Fruit fly (Drosophila melanogaster) whole organism, embryonic: ENCODE data around the gene Cdk5alpha.

Experiments
- Antp ChIP-seq: fragments of 200-800 bp; sonication (Bioruptor generic); optimal IDR thresholded peaks from 3 replicates; lab custom pipeline; 2016; ENCODE audit warnings: missing biosample characterization, missing genetic modification characterization
- Atf3 ChIP-seq: fragments of 200-800 bp; sonication (Bioruptor generic); optimal IDR thresholded peaks from 3 replicates; lab custom pipeline; 2016; ENCODE audit warnings: missing biosample characterization, missing genetic modification characterization
- B-H1 ChIP-seq: fragments of 200-800 bp; sonication (Bioruptor generic); IDR thresholded peaks from 3 replicates; pipeline ENCODE4 v1.3.6; 2022; ENCODE audit warnings: missing biosample characterization, missing genetic modification characterization
- Bdp1 ChIP-seq: fragments of 200-800 bp; sonication (Bioruptor generic); optimal IDR thresholded peaks from 3 replicates; lab custom pipeline; 2016; ENCODE audit warnings: missing biosample characterization, missing genetic modification characterization
- C15 ChIP-seq: fragments of 200-800 bp; sonication (Bioruptor generic); IDR thresholded peaks from 3 replicates; pipeline ENCODE4 v1.3.6; 2022; ENCODE audit warnings: missing biosample characterization, missing genetic modification characterization
- CG10543 ChIP-seq: fragments of 200-800 bp; sonication (Bioruptor generic); optimal IDR thresholded peaks from 3 replicates; lab custom pipeline; 2017; ENCODE audit warnings: missing biosample characterization, mild to moderate bottlenecking, missing genetic modification characterization, moderate library complexity
- CG11093 ChIP-seq: fragments of 200-800 bp; sonication (Bioruptor generic); IDR thresholded peaks from 3 replicates; pipeline ENCODE4 v1.3.6; 2022; ENCODE audit warnings: missing biosample characterization, missing genetic modification characterization
- CG12391 ChIP-seq: fragments of 200-800 bp; sonication (Bioruptor generic); optimal IDR thresholded peaks from 3 replicates; lab custom pipeline; 2018; ENCODE audit warnings: missing biosample characterization, mild to moderate bottlenecking, missing genetic modification characterization, moderate library complexity
- CG12744 ChIP-seq: fragments of 200-800 bp; sonication (Bioruptor generic); optimal IDR thresholded peaks from 2 replicates; lab custom pipeline; 2016; ENCODE audit warnings: missing biosample characterization, missing genetic modification characterization
- CG13123 ChIP-seq: fragments of 200-800 bp; sonication (Bioruptor generic); optimal IDR thresholded peaks from 2 replicates; lab custom pipeline; 2016; ENCODE audit warnings: missing biosample characterization, missing genetic modification characterization
- CG13296 ChIP-seq: fragments of 200-800 bp; sonication (Bioruptor generic); optimal IDR thresholded peaks from 3 replicates; lab custom pipeline; 2018; ENCODE audit warnings: missing biosample characterization, mild to moderate bottlenecking, missing genetic modification characterization
- CG1529 ChIP-seq: fragments of 200-800 bp; sonication (Bioruptor generic); optimal IDR thresholded peaks from 3 replicates; lab custom pipeline; 2018; ENCODE audit warnings: missing biosample characterization, missing genetic modification characterization
- CG15601 ChIP-seq: fragments of 200-800 bp; sonication (Bioruptor generic); optimal IDR thresholded peaks from 3 replicates; lab custom pipeline; 2019; ENCODE audit warnings: missing biosample characterization, mild to moderate bottlenecking, missing genetic modification characterization, moderate library complexity
- CG1602 ChIP-seq: fragments of 200-800 bp; sonication (Bioruptor generic); optimal IDR thresholded peaks from 3 replicates; lab custom pipeline; 2016; ENCODE audit warnings: missing biosample characterization, missing genetic modification characterization
- CG17385 ChIP-seq: fragments of 200-800 bp; sonication (Bioruptor generic); optimal IDR thresholded peaks from 3 replicates; lab custom pipeline; 2018; ENCODE audit warnings: missing biosample characterization, mild to moderate bottlenecking, missing genetic modification characterization
- CG18476 ChIP-seq: fragments of 200-800 bp; sonication (Bioruptor generic); optimal IDR thresholded peaks from 2 replicates; lab custom pipeline; 2016; ENCODE audit warnings: missing biosample characterization, mild to moderate bottlenecking, missing genetic modification characterization
- CG2116 ChIP-seq: fragments of 200-800 bp; sonication (Bioruptor generic); optimal IDR thresholded peaks from 3 replicates; lab custom pipeline; 2018; ENCODE audit warnings: missing biosample characterization, mild to moderate bottlenecking, missing genetic modification characterization
- CG2120 ChIP-seq: fragments of 200-800 bp; sonication (Bioruptor generic); optimal IDR thresholded peaks from 3 replicates; lab custom pipeline; 2016; ENCODE audit warnings: missing biosample characterization, missing genetic modification characterization
- CG2129 ChIP-seq: fragments of 200-800 bp; sonication (Bioruptor generic); IDR thresholded peaks from 2 replicates; pipeline ENCODE4 v1.3.6; 2022; ENCODE audit warnings: missing biosample characterization, missing genetic modification characterization; ENCODE audit not compliant: partially characterized antibody
- CG2202 ChIP-seq: fragments of 200-800 bp; sonication (Bioruptor generic); optimal IDR thresholded peaks from 2 replicates; lab custom pipeline; 2018; ENCODE audit warnings: missing biosample characterization, mild to moderate bottlenecking, missing genetic modification characterization
- CG31365 ChIP-seq: fragments of 200-800 bp; sonication (Bioruptor generic); optimal IDR thresholded peaks from 2 replicates; lab custom pipeline; 2018; ENCODE audit warnings: missing biosample characterization, mild to moderate bottlenecking, missing genetic modification characterization
- CG4404 ChIP-seq: fragments of 200-800 bp; sonication (Bioruptor generic); IDR thresholded peaks from 2 replicates; pipeline ENCODE4 v1.3.6; 2022; ENCODE audit warnings: missing biosample characterization, missing genetic modification characterization
- CG6683 ChIP-seq: fragments of 200-800 bp; sonication (Bioruptor generic); optimal IDR thresholded peaks from 2 replicates; lab custom pipeline; 2017; ENCODE audit warnings: missing biosample characterization, mild to moderate bottlenecking, missing genetic modification characterization, missing genetic modification reagents
- CG7271 ChIP-seq: fragments of 200-800 bp; sonication (Bioruptor generic); optimal IDR thresholded peaks from 2 replicates; lab custom pipeline; 2018; ENCODE audit warnings: missing biosample characterization, mild to moderate bottlenecking, missing genetic modification characterization, moderate library complexity
- D19A ChIP-seq: fragments of 200-800 bp; optimal IDR thresholded peaks from 3 replicates; lab custom pipeline; 2019; ENCODE audit warnings: missing biosample characterization, mild to moderate bottlenecking, missing genetic modification characterization, moderate library complexity
- Fer3 ChIP-seq: fragments of 200-800 bp; sonication (Bioruptor generic); optimal IDR thresholded peaks from 2 replicates; lab custom pipeline; 2018; ENCODE audit warnings: missing biosample characterization, mild to moderate bottlenecking, missing genetic modification characterization, moderate library complexity
- Lim3 ChIP-seq: fragments of 200-800 bp; sonication (Bioruptor generic); IDR thresholded peaks from 2 replicates; pipeline ENCODE4 v1.3.6; 2022; ENCODE audit warnings: missing biosample characterization, missing genetic modification characterization
- Oli ChIP-seq: fragments of 200-800 bp; sonication (Bioruptor generic); optimal IDR thresholded peaks from 2 replicates; lab custom pipeline; 2018; ENCODE audit warnings: missing biosample characterization, mild to moderate bottlenecking, missing genetic modification characterization, moderate library complexity
- Xbp1 ChIP-seq: fragments of 200-800 bp; sonication (Bioruptor generic); optimal IDR thresholded peaks from 3 replicates; lab custom pipeline; 2016; ENCODE audit warnings: missing biosample characterization, mild to moderate bottlenecking, missing genetic modification characterization
- YL-1 ChIP-seq: fragments of 200-800 bp; sonication (Bioruptor generic); optimal IDR thresholded peaks from 3 replicates; lab custom pipeline; 2017; ENCODE audit warnings: missing biosample characterization, mild to moderate bottlenecking, missing genetic modification characterization
- ab ChIP-seq: fragments of 200-800 bp; sonication (Bioruptor generic); optimal IDR thresholded peaks from 2 replicates; lab custom pipeline; 2016; ENCODE audit warnings: missing biosample characterization, missing genetic modification characterization
- abd-A ChIP-seq: fragments of 200-800 bp; sonication (Bioruptor generic); optimal IDR thresholded peaks from 3 replicates; lab custom pipeline; 2019; ENCODE audit warnings: missing biosample characterization, mild to moderate bottlenecking, missing genetic modification characterization, moderate library complexity
- ap ChIP-seq: fragments of 200-800 bp; sonication (Bioruptor generic); IDR thresholded peaks from 2 replicates; pipeline ENCODE4 v1.3.6; 2022; ENCODE audit warnings: missing biosample characterization, missing genetic modification characterization
- ara ChIP-seq: fragments of 200-800 bp; sonication (Bioruptor generic); IDR thresholded peaks from 2 replicates; pipeline ENCODE4 v1.3.6; 2022; ENCODE audit warnings: missing biosample characterization, missing genetic modification characterization
- az2 ChIP-seq: fragments of 200-800 bp; sonication (Bioruptor generic); optimal IDR thresholded peaks from 3 replicates; lab custom pipeline; 2016; ENCODE audit warnings: missing biosample characterization, missing genetic modification characterization
- chinmo ChIP-seq: fragments of 200-800 bp; sonication (Bioruptor generic); IDR thresholded peaks from 4 replicates; pipeline ENCODE4 v1.3.6; 2022; ENCODE audit warnings: missing biosample characterization, missing genetic modification characterization; ENCODE audit not compliant: partially characterized antibody
- corto ChIP-seq: fragments of 200-800 bp; sonication (Bioruptor generic); optimal IDR thresholded peaks from 2 replicates; lab custom pipeline; 2016; ENCODE audit warnings: missing biosample characterization, mild to moderate bottlenecking, missing genetic modification characterization, moderate library complexity
- crol ChIP-seq: fragments of 200-800 bp; sonication (Bioruptor generic); IDR thresholded peaks from 2 replicates; pipeline ENCODE4 v1.3.6; 2022; ENCODE audit warnings: missing biosample characterization, missing genetic modification characterization
- dimm ChIP-seq: fragments of 200-800 bp; sonication (Bioruptor generic); IDR thresholded peaks from 2 replicates; pipeline ENCODE4 v1.3.6; 2022; ENCODE audit warnings: missing biosample characterization, missing genetic modification characterization
- gcm2 ChIP-seq: fragments of 200-800 bp; sonication (Bioruptor generic); optimal IDR thresholded peaks from 2 replicates; lab custom pipeline; 2016; ENCODE audit warnings: missing biosample characterization, missing genetic modification characterization
- grn ChIP-seq: fragments of 200-800 bp; sonication (Bioruptor generic); optimal IDR thresholded peaks from 3 replicates; lab custom pipeline; 2017; ENCODE audit warnings: missing biosample characterization, missing genetic modification characterization
- ken ChIP-seq: fragments of 200-800 bp; sonication (Bioruptor generic); IDR thresholded peaks from 3 replicates; pipeline ENCODE4 v1.3.6; 2022; ENCODE audit warnings: missing biosample characterization, missing genetic modification characterization
- mam ChIP-seq: fragments of 200-800 bp; sonication (Bioruptor generic); optimal IDR thresholded peaks from 3 replicates; lab custom pipeline; 2016; ENCODE audit warnings: missing biosample characterization, missing genetic modification characterization
- mirr ChIP-seq: fragments of 200-800 bp; sonication (Bioruptor generic); optimal IDR thresholded peaks from 3 replicates; lab custom pipeline; 2018; ENCODE audit warnings: missing biosample characterization, mild to moderate bottlenecking, missing genetic modification characterization
- nerfin-2 ChIP-seq: fragments of 200-800 bp; sonication (Bioruptor generic); IDR thresholded peaks from 2 replicates; pipeline ENCODE4 v1.3.6; 2022; ENCODE audit warnings: missing biosample characterization, missing genetic modification characterization; ENCODE audit not compliant: partially characterized antibody
- nom ChIP-seq: fragments of 200-800 bp; sonication (Bioruptor generic); optimal IDR thresholded peaks from 2 replicates; lab custom pipeline; 2017; ENCODE audit warnings: missing biosample characterization, missing genetic modification characterization, mild to moderate bottlenecking, moderate library complexity, missing genetic modification reagents
- schlank ChIP-seq: fragments of 200-800 bp; sonication (Bioruptor generic); optimal IDR thresholded peaks from 2 replicates; lab custom pipeline; 2018; ENCODE audit warnings: missing biosample characterization, mild to moderate bottlenecking, missing genetic modification characterization
- slbo ChIP-seq: fragments of 200-800 bp; sonication (Bioruptor generic); IDR thresholded peaks from 2 replicates; pipeline ENCODE4 v1.3.6; 2022; ENCODE audit warnings: missing biosample characterization, missing genetic modification characterization
- stwl ChIP-seq: fragments of 200-800 bp; sonication (Bioruptor generic); optimal IDR thresholded peaks from 3 replicates; lab custom pipeline; 2018; ENCODE audit warnings: missing biosample characterization, mild to moderate bottlenecking, missing genetic modification characterization, moderate library complexity
- tna ChIP-seq: fragments of 200-800 bp; sonication (Bioruptor generic); IDR thresholded peaks from 2 replicates; pipeline ENCODE4 v1.3.6; 2022; ENCODE audit warnings: missing biosample characterization, missing genetic modification characterization; ENCODE audit not compliant: partially characterized antibody
- trh ChIP-seq: fragments of 200-800 bp; sonication (Bioruptor generic); optimal IDR thresholded peaks from 2 replicates; lab custom pipeline; 2016; ENCODE audit warnings: missing biosample characterization, missing genetic modification characterization
- vvl ChIP-seq: fragments of 200-800 bp; sonication (Bioruptor generic); IDR thresholded peaks from 2 replicates; pipeline ENCODE4 v1.3.6; 2022; ENCODE audit warnings: missing biosample characterization, missing genetic modification characterization

Cdk5alpha gene

DNA sequence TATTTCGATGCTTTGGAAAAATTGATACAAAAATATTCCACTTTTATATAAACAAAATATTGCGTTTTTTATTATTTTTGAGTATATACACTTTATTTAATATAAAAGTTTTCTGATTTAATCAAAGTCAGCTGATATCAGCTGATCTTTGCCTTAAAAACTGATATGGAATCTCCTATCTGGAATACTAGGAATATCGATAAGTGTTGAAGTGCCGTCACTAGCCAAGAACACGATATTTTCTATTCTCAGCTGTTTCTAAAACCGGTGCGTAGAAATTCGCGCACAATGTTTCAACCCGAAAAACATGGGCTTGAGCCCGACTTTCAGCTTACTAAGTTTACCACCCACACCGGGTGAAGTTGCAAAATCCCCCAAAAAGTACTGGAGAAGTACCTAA, 31.7 kb upstream of the Cdk5alpha start, which contains the start of gene Sps2 (continued):
- no peak for TF ChIP-seq dimm
- no peak for TF ChIP-seq CG18476 (GFP tag; lab: Kevin White, UChicago)
- no peak for TF ChIP-seq CG13123 (GFP tag; lab: Kevin White, UChicago)
- no peak for TF ChIP-seq CG17385 (GFP tag; lab: Kevin White, UChicago)
- no peak for TF ChIP-seq Bdp1 (GFP tag; lab: Kevin White, UChicago)
- TF ChIP-seq az2 (GFP tag; lab: Kevin White, UChicago) = no peak
- no peak for TF ChIP-seq ap (GFP tag; lab: Robert Waterston, UW)
- TF ChIP-seq CG15601 = peak; percentile 30
- no peak for TF ChIP-seq Oli (tag; lab: Kevin White, UChicago)
- peak; percentile 57 for TF ChIP-seq stwl
- TF ChIP-seq ken (GFP tag; lab: Robert Waterston, UW) = no peak
- no peak for TF ChIP-seq CG10543
- peak; percentile 1 for TF ChIP-seq mam (GFP tag; lab: Kevin White, UChicago)
- TF ChIP-seq CG31365 (tag; lab: Kevin White, UChicago) = no peak
- TF ChIP-seq CG2129 = peak; percentile 70
- no peak for TF ChIP-seq crol (GFP tag; lab: Robert Waterston, UW)
- TF ChIP-seq CG2116 (GFP tag; lab: Kevin White, UChicago) = peak; percentile 24
- TF ChIP-seq B-H1 (GFP tag; lab: Robert Waterston, UW) = no peak
- no peak for TF ChIP-seq CG6683 (GFP tag; lab: Kevin White, UChicago)
- peak; percentile 18 for TF ChIP-seq CG2120
- no peak for TF ChIP-seq Lim3 (GFP tag; lab: Robert Waterston, UW)
- peak; percentile 18 for TF ChIP-seq CG13296 (GFP tag; lab: Kevin White, UChicago)
- TF ChIP-seq CG1602 (GFP tag; lab: Kevin White, UChicago) = no peak
- TF ChIP-seq chinmo = no peak
- TF ChIP-seq corto (GFP tag; lab: Kevin White, UChicago) = no peak
- TF ChIP-seq Fer3 (tag; lab: Kevin White, UChicago) = no peak
- TF ChIP-seq vvl = peak; percentile 35
- no peak for TF ChIP-seq YL-1 (GFP tag; lab: Kevin White, UChicago)
- no peak for TF ChIP-seq C15 (GFP tag; lab: Robert Waterston, UW)
- peak; percentile 11 for TF ChIP-seq Xbp1 (GFP tag; lab: Kevin White, UChicago)
- TF ChIP-seq CG12744 (GFP tag; lab: Kevin White, UChicago) = no peak
- no peak for TF ChIP-seq Atf3 (GFP tag; lab: Kevin White, UChicago)
- TF ChIP-seq CG2202 (tag; lab: Kevin White, UChicago) = no peak
- peak; percentile 16 for TF ChIP-seq D19A (tag; lab: Kevin White, UChicago)
- TF ChIP-seq CG4404 = no peak
- no peak for TF ChIP-seq CG11093 (GFP tag; lab: Robert Waterston, UW)
- peak; percentile 94 for TF ChIP-seq grn (GFP tag; lab: Kevin White, UChicago)
- no peak for TF ChIP-seq nerfin-2 (GFP tag; lab: Robert Waterston, UW)
- no peak for TF ChIP-seq CG7271 (tag; lab: Kevin White, UChicago)
- no peak for TF ChIP-seq abd-A
- TF ChIP-seq trh (GFP tag; lab: Kevin White, UChicago) = no peak
- TF ChIP-seq CG12391 (tag; lab: Kevin White, UChicago) = peak; percentile 37
- no peak for TF ChIP-seq mirr
- no peak for TF ChIP-seq Antp
- no peak; the same call in 1 of the 2 replicates for TF ChIP-seq slbo
- no peak for TF ChIP-seq nom (GFP tag; lab: Kevin White, UChicago)
- no peak for TF ChIP-seq CG1529 (GFP tag; lab: Kevin White, UChicago)
- TF ChIP-seq ab (GFP tag; lab: Kevin White, UChicago) = no peak
- TF ChIP-seq ara (GFP tag; lab: Robert Waterston, UW) = no peak
- no peak for TF ChIP-seq schlank (tag; lab: Kevin White, UChicago)
- TF ChIP-seq tna (GFP tag; lab: Robert Waterston, UW) = no peak
- TF ChIP-seq gcm2 = no peak
